Fruit fly (Drosophila melanogaster) whole organism, embryonic: ENCODE measurements around the gene AlaRS-m.

Experiments used
- ATbp ChIP-seq: fragments of 200-800 bp; sonication (Bioruptor generic); optimal IDR thresholded peaks from 2 replicates; lab custom pipeline; 2017; ENCODE audit warnings: missing biosample characterization, mild to moderate bottlenecking, missing genetic modification characterization, missing genetic modification reagents
- Antp ChIP-seq: fragments of 200-800 bp; sonication (Bioruptor generic); optimal IDR thresholded peaks from 3 replicates; lab custom pipeline; 2016; ENCODE audit warnings: missing biosample characterization, missing genetic modification characterization
- BEAF-32 ChIP-seq: fragments of 200-800 bp; sonication (Bioruptor generic); optimal IDR thresholded peaks from 3 replicates; lab custom pipeline; 2017; ENCODE audit warnings: missing biosample characterization, missing genetic modification characterization, mild to moderate bottlenecking, moderate library complexity, missing genetic modification reagents
- Bdp1 ChIP-seq: fragments of 200-800 bp; sonication (Bioruptor generic); optimal IDR thresholded peaks from 3 replicates; lab custom pipeline; 2016; ENCODE audit warnings: missing biosample characterization, missing genetic modification characterization
- Bteb2 ChIP-seq: fragments of 200-800 bp; sonication (Bioruptor generic); optimal IDR thresholded peaks from 2 replicates; lab custom pipeline; 2016; ENCODE audit warnings: missing biosample characterization, missing genetic modification characterization
- CG14965 ChIP-seq: fragments of 200-800 bp; sonication (Bioruptor generic); optimal IDR thresholded peaks from 2 replicates; lab custom pipeline; 2016; ENCODE audit warnings: missing biosample characterization, missing genetic modification characterization, borderline replicate concordance
- CG17385 ChIP-seq: fragments of 200-800 bp; sonication (Bioruptor generic); optimal IDR thresholded peaks from 3 replicates; lab custom pipeline; 2018; ENCODE audit warnings: missing biosample characterization, mild to moderate bottlenecking, missing genetic modification characterization
- CG17802 ChIP-seq: fragments of 200-800 bp; sonication (Bioruptor generic); optimal IDR thresholded peaks from 2 replicates; lab custom pipeline; 2018; ENCODE audit warnings: missing biosample characterization, mild to moderate bottlenecking, missing genetic modification characterization, moderate library complexity
- CG2889 ChIP-seq: fragments of 200-800 bp; sonication (Bioruptor generic); IDR thresholded peaks from 3 replicates; pipeline ENCODE4 v1.3.6; 2022; ENCODE audit warnings: missing biosample characterization, missing genetic modification characterization
- CG3065 ChIP-seq: fragments of 200-800 bp; sonication (Bioruptor generic); optimal IDR thresholded peaks from 2 replicates; lab custom pipeline; 2016; ENCODE audit warnings: missing biosample characterization, missing genetic modification characterization
- CG31365 ChIP-seq: fragments of 200-800 bp; sonication (Bioruptor generic); optimal IDR thresholded peaks from 2 replicates; lab custom pipeline; 2018; ENCODE audit warnings: missing biosample characterization, mild to moderate bottlenecking, missing genetic modification characterization
- CG4282 ChIP-seq: fragments of 200-800 bp; sonication (Bioruptor generic); optimal IDR thresholded peaks from 2 replicates; lab custom pipeline; 2016; ENCODE audit warnings: missing biosample characterization, missing genetic modification characterization
- CG6854 ChIP-seq: fragments of 200-800 bp; sonication (Bioruptor generic); optimal IDR thresholded peaks from 3 replicates; lab custom pipeline; 2017; ENCODE audit warnings: missing biosample characterization, mild to moderate bottlenecking, missing genetic modification characterization
- CG7745 ChIP-seq: fragments of 200-800 bp; sonication (Bioruptor generic); optimal IDR thresholded peaks from 2 replicates; lab custom pipeline; 2018; ENCODE audit warnings: missing biosample characterization, mild to moderate bottlenecking, missing genetic modification characterization, moderate library complexity
- CG8478 ChIP-seq: fragments of >200 bp; optimal IDR thresholded peaks from 2 replicates; lab custom pipeline; 2018
- D19A ChIP-seq: fragments of 200-800 bp; optimal IDR thresholded peaks from 3 replicates; lab custom pipeline; 2019; ENCODE audit warnings: missing biosample characterization, mild to moderate bottlenecking, missing genetic modification characterization, moderate library complexity
- Dfd ChIP-seq, 2 experiments: fragments of >200 bp; optimal IDR thresholded peaks; 2 replicates each; lab custom pipeline; 2017; ENCODE audit warnings: missing biosample characterization in 2 of 2, missing genetic modification characterization in 2 of 2
- Dip2 ChIP-seq: fragments of 200-800 bp; sonication (Bioruptor generic); IDR thresholded peaks from 2 replicates; pipeline ENCODE4 v1.3.6; 2022; ENCODE audit warnings: missing biosample characterization, missing genetic modification characterization
- Hr3 ChIP-seq: fragments of 200-800 bp; sonication (Bioruptor generic); optimal IDR thresholded peaks from 3 replicates; lab custom pipeline; 2016; ENCODE audit warnings: missing biosample characterization, missing genetic modification characterization
- Lhr ChIP-seq: fragments of 200-800 bp; sonication (Bioruptor generic); optimal IDR thresholded peaks from 3 replicates; lab custom pipeline; 2017; ENCODE audit warnings: mild to moderate bottlenecking, missing biosample characterization, missing genetic modification reagents, missing genetic modification characterization
- Oaz ChIP-seq: fragments of 200-800 bp; sonication (Bioruptor generic); IDR thresholded peaks from 2 replicates; pipeline ENCODE4 v1.3.6; 2022; ENCODE audit warnings: missing biosample characterization, missing genetic modification characterization
- Ptx1 ChIP-seq: fragments of 200-800 bp; sonication (Bioruptor generic); IDR thresholded peaks from 2 replicates; pipeline ENCODE4 v1.3.6; 2022; ENCODE audit warnings: missing biosample characterization, missing genetic modification characterization
- Side ChIP-seq: fragments of 200-800 bp; sonication (Bioruptor generic); optimal IDR thresholded peaks from 2 replicates; lab custom pipeline; 2016; ENCODE audit warnings: missing biosample characterization, missing genetic modification characterization
- Six4 ChIP-seq: fragments of 200-800 bp; sonication (Bioruptor generic); optimal IDR thresholded peaks from 2 replicates; lab custom pipeline; 2016; ENCODE audit warnings: missing biosample characterization, missing genetic modification characterization
- ash1 ChIP-seq: fragments of 200-800 bp; sonication (Bioruptor generic); optimal IDR thresholded peaks from 2 replicates; lab custom pipeline; 2018; ENCODE audit warnings: missing biosample characterization, mild to moderate bottlenecking, missing genetic modification characterization
- bbx ChIP-seq: fragments of 200-800 bp; sonication (Bioruptor generic); IDR thresholded peaks from 2 replicates; pipeline ENCODE4 v1.3.6; 2022; ENCODE audit warnings: missing biosample characterization, missing genetic modification characterization; ENCODE audit not compliant: partially characterized antibody
- chinmo ChIP-seq: fragments of 200-800 bp; sonication (Bioruptor generic); IDR thresholded peaks from 4 replicates; pipeline ENCODE4 v1.3.6; 2022; ENCODE audit warnings: missing biosample characterization, missing genetic modification characterization; ENCODE audit not compliant: partially characterized antibody
- dmrt11E ChIP-seq: fragments of 200-800 bp; sonication (Bioruptor generic); optimal IDR thresholded peaks from 3 replicates; lab custom pipeline; 2018; ENCODE audit warnings: missing biosample characterization, mild to moderate bottlenecking, missing genetic modification characterization, moderate library complexity
- fd64A ChIP-seq: fragments of 200-800 bp; sonication (Bioruptor generic); optimal IDR thresholded peaks from 3 replicates; lab custom pipeline; 2018; ENCODE audit warnings: missing biosample characterization, mild to moderate bottlenecking, missing genetic modification characterization
- hbn ChIP-seq: fragments of 200-800 bp; sonication (Bioruptor generic); IDR thresholded peaks from 2 replicates; pipeline ENCODE4 v1.3.6; 2022; ENCODE audit warnings: missing biosample characterization, missing genetic modification characterization; ENCODE audit not compliant: partially characterized antibody
- knrl ChIP-seq: fragments of 200-800 bp; sonication (Bioruptor generic); IDR thresholded peaks from 3 replicates; pipeline ENCODE4 v1.3.6; 2022; ENCODE audit warnings: missing biosample characterization, missing genetic modification characterization; ENCODE audit not compliant: partially characterized antibody
- lbe ChIP-seq: fragments of 200-800 bp; sonication (Bioruptor generic); optimal IDR thresholded peaks from 2 replicates; lab custom pipeline; 2016; ENCODE audit warnings: missing biosample characterization, mild to moderate bottlenecking, missing genetic modification characterization
- lilli ChIP-seq: fragments of 200-800 bp; sonication (Bioruptor generic); optimal IDR thresholded peaks from 3 replicates; lab custom pipeline; 2016; ENCODE audit warnings: missing biosample characterization, missing genetic modification characterization
- lov ChIP-seq, 2 experiments: fragments of 200-800 bp in 1 of 2; fragments of >200 bp in 1 of 2; sonication (Bioruptor generic) in 1 of 2; IDR thresholded peaks in 1 of 2; optimal IDR thresholded peaks in 1 of 2; 2 replicates in 1 of 2; 3 replicates in 1 of 2; pipeline versions ENCODE4 v1.3.6 to Lab custom; 2017 to 2022; ENCODE audit warnings: missing biosample characterization in 1 of 2, missing genetic modification characterization in 1 of 2
- nom ChIP-seq: fragments of 200-800 bp; sonication (Bioruptor generic); optimal IDR thresholded peaks from 2 replicates; lab custom pipeline; 2017; ENCODE audit warnings: missing biosample characterization, missing genetic modification characterization, mild to moderate bottlenecking, moderate library complexity, missing genetic modification reagents
- onecut ChIP-seq: fragments of 200-800 bp; sonication (Bioruptor generic); IDR thresholded peaks from 2 replicates; pipeline ENCODE4 v1.3.6; 2022; ENCODE audit warnings: missing biosample characterization, missing genetic modification characterization
- pan ChIP-seq, 4 experiments: fragments of >200 bp in 3 of 4; fragments of 200-800 bp in 1 of 4; sonication (Bioruptor generic) in 1 of 4; optimal IDR thresholded peaks in 3 of 4; IDR thresholded peaks in 1 of 4; 2 replicates each; pipeline versions ENCODE4 v1.3.6 to Lab custom; 2017 to 2022; ENCODE audit warnings: missing biosample characterization in 2 of 4, missing genetic modification characterization in 2 of 4, mixed read lengths in 1 of 4
- pnt ChIP-seq: fragments of 200-800 bp; sonication (Bioruptor generic); optimal IDR thresholded peaks from 3 replicates; lab custom pipeline; 2016; ENCODE audit warnings: missing biosample characterization, missing genetic modification characterization
- pum ChIP-seq: fragments of 200-800 bp; sonication (Bioruptor generic); optimal IDR thresholded peaks from 2 replicates; lab custom pipeline; 2016; ENCODE audit warnings: missing biosample characterization, missing genetic modification characterization
- sd ChIP-seq: fragments of 200-800 bp; sonication (Bioruptor generic); optimal IDR thresholded peaks from 3 replicates; lab custom pipeline; 2018; ENCODE audit warnings: missing biosample characterization, mild to moderate bottlenecking, missing genetic modification characterization, moderate library complexity
- tll ChIP-seq, 2 experiments: fragments of 200-800 bp in 1 of 2; fragments of >200 bp in 1 of 2; sonication (Bioruptor generic) in 1 of 2; optimal IDR thresholded peaks; 2 replicates each; lab custom pipeline; 2017 to 2019; ENCODE audit warnings: missing biosample characterization in 2 of 2, missing genetic modification characterization in 2 of 2, mild to moderate bottlenecking in 1 of 2, moderate library complexity in 1 of 2
- usp ChIP-seq: fragments of >200 bp; optimal IDR thresholded peaks from 2 replicates; lab custom pipeline; 2017; ENCODE audit warnings: missing biosample characterization, missing genetic modification characterization
- wek ChIP-seq: fragments of 200-800 bp; sonication (Bioruptor generic); optimal IDR thresholded peaks from 3 replicates; lab custom pipeline; 2018; ENCODE audit warnings: missing biosample characterization, mild to moderate bottlenecking, missing genetic modification characterization, moderate library complexity
- yki ChIP-seq: fragments of >200 bp; optimal IDR thresholded peaks from 3 replicates; lab custom pipeline; 2018

AlaRS-m gene

dm6 chr3L:5182255-5182993 is 36.5 kb downstream of the AlaRS-m start (continued):
- TF ChIP-seq BEAF-32 (GFP tag; lab: Kevin White, UChicago), result no peak
- TF ChIP-seq lov (optimal IDR thresholded peaks at IDR 0.05; lab: Kevin White, UChicago), result no peak
- no peak for TF ChIP-seq lov (GFP tag; IDR thresholded peaks at IDR 0.05; lab: Robert Waterston, UW)
- no peak for TF ChIP-seq hbn
- TF ChIP-seq CG17802 (tag; lab: Kevin White, UChicago), result no peak
- TF ChIP-seq wek, result no peak
- TF ChIP-seq Hr3 (GFP tag; lab: Kevin White, UChicago), result peak; percentile 39
- no peak for TF ChIP-seq lbe (GFP tag; lab: Kevin White, UChicago)
- no peak for TF ChIP-seq pum (GFP tag; lab: Kevin White, UChicago)
- 0 out of 4 replicates have a peak, but pooled peaks have one; percentile 12 for TF ChIP-seq chinmo (GFP tag; lab: Robert Waterston, UW)
- TF ChIP-seq usp, result no peak
- TF ChIP-seq dmrt11E (tag; lab: Kevin White, UChicago), result no peak
- no peak for TF ChIP-seq CG3065 (GFP tag; lab: Kevin White, UChicago)
- peak; percentile 5 for TF ChIP-seq Bteb2
- TF ChIP-seq bbx, result no peak
- no peak for TF ChIP-seq CG4282
- no peak for TF ChIP-seq tll (GFP tag; optimal IDR thresholded peaks at IDR 0.05; lab: Kevin White, UChicago)
- no peak for TF ChIP-seq knrl (GFP tag; lab: Robert Waterston, UW)
- TF ChIP-seq CG14965 (GFP tag; lab: Kevin White, UChicago), result no peak
- no peak for TF ChIP-seq CG31365 (tag; lab: Kevin White, UChicago)
- peak; percentile 14 for TF ChIP-seq D19A (tag; lab: Kevin White, UChicago)
- no peak for TF ChIP-seq yki
- no peak for TF ChIP-seq ash1 (GFP tag; lab: Kevin White, UChicago)
- no peak for TF ChIP-seq fd64A
- peak; percentile 53 for TF ChIP-seq lilli (GFP tag; lab: Kevin White, UChicago)
- no peak for TF ChIP-seq pnt (GFP tag; lab: Kevin White, UChicago)
- no peak for TF ChIP-seq ATbp
- TF ChIP-seq nom, result no peak
- TF ChIP-seq CG2889 (GFP tag; lab: Robert Waterston, UW), result no peak
- TF ChIP-seq CG7745, result no peak
- TF ChIP-seq Antp (GFP tag; lab: Kevin White, UChicago), result no peak
- TF ChIP-seq Lhr (GFP tag; lab: Kevin White, UChicago), result no peak
- peak; percentile 14 for TF ChIP-seq CG6854 (GFP tag; lab: Kevin White, UChicago)
- TF ChIP-seq Six4 (GFP tag; lab: Kevin White, UChicago), result no peak
- no peak for TF ChIP-seq Dip2 (GFP tag; lab: Robert Waterston, UW)
- no peak for TF ChIP-seq pan (optimal IDR thresholded peaks at IDR 0.05; lab: Kevin White, UChicago)
- TF ChIP-seq pan (GFP tag; optimal IDR thresholded peaks at IDR 0.05 in 1 of 2, IDR thresholded peaks at IDR 0.05 in 1 of 2), result peak in 1 of 2 experiments; percentile 59
- no peak for TF ChIP-seq Oaz (GFP tag; lab: Robert Waterston, UW)
- TF ChIP-seq Ptx1 (GFP tag; lab: Robert Waterston, UW), result peak; percentile 53; the same call in 1 of the 2 replicates
- TF ChIP-seq Bdp1 (GFP tag; lab: Kevin White, UChicago), result no peak
- no peak for TF ChIP-seq sd (tag; lab: Kevin White, UChicago)
- TF ChIP-seq Dfd (GFP tag; optimal IDR thresholded peaks at IDR 0.05; lab: Kevin White, UChicago), result no peak
- TF ChIP-seq Side (GFP tag; lab: Kevin White, UChicago), result no peak
- peak; percentile 33 for TF ChIP-seq CG17385
- TF ChIP-seq onecut (GFP tag; lab: Robert Waterston, UW), result peak; percentile 26; the same call in 1 of the 2 replicates
- TF ChIP-seq CG8478 (lab: Kevin White, UChicago), result no peak
